Worm (Caenorhabditis elegans): ENCODE measurements around the gene droe-4.

The droe-4 gene

ce11 chrV:13961927-13962419 is 30.5 kb upstream of the droe-4 start, which contains the start of the genes algn-13 and R10D12.13 (continued):
- peak; percentile 47 for TF ChIP-seq elt-1 (tag; optimal IDR thresholded peaks at IDR 0.05; ENCODE audit: borderline replicate concordance, insufficient read depth)

- TF ChIP-seq zip-8 (tag; optimal IDR thresholded peaks at IDR 0.05) = no peak
- peak; percentile 80 for TF ChIP-seq elt-1 (tag; optimal IDR thresholded peaks at IDR 0.05; ENCODE audit: borderline replicate concordance, insufficient read depth)
- TF ChIP-seq blmp-1 (tag; optimal IDR thresholded peaks at IDR 0.05) = peak; percentile 79
Measured at ce11 chrV:13963279-13963976, 29.0 kb upstream of the droe-4 start, which contains the start of gene sao-1. Gene sao-1, plus strand, starts transcription at chrV:13963926.

ce11 chrV:13980807-13981206 is 11.6 kb upstream of the droe-4 start, which contains the start of gene eol-1:
Gene eol-1, minus strand, starts transcription at chrV:13980907.
- TF ChIP-seq lsy-2 (tag; optimal IDR thresholded peaks at IDR 0.05) = no peak
- TF ChIP-seq nhr-28 (tag; optimal IDR thresholded peaks at IDR 0.05) = no peak
- no peak for TF ChIP-seq sem-2 (GFP tag; optimal IDR thresholded peaks at IDR 0.05)
- TF ChIP-seq blmp-1 (tag; optimal IDR thresholded peaks at IDR 0.05) = no peak
- TF ChIP-seq nhr-237 (tag; optimal IDR thresholded peaks at IDR 0.05) = no peak
- TF ChIP-seq pha-4 (tag; optimal IDR thresholded peaks at IDR 0.05) = no peak
- TF ChIP-seq ceh-39 (tag; optimal IDR thresholded peaks at IDR 0.05) = no peak
- no peak for TF ChIP-seq ces-1 (GFP tag; optimal IDR thresholded peaks at IDR 0.05)

- TF ChIP-seq blmp-1 (tag; optimal IDR thresholded peaks at IDR 0.05) = no peak
- no peak for TF ChIP-seq sptf-1 (tag; optimal IDR thresholded peaks at IDR 0.05)
- TF ChIP-seq nhr-2 (tag; optimal IDR thresholded peaks at IDR 0.05) = no peak
- TF ChIP-seq elt-1 (tag; optimal IDR thresholded peaks at IDR 0.05; ENCODE audit: borderline replicate concordance, insufficient read depth) = no peak
- no peak for TF ChIP-seq ceh-39 (tag; optimal IDR thresholded peaks at IDR 0.05)
- no peak for TF ChIP-seq nhr-12 (tag; optimal IDR thresholded peaks at IDR 0.05)
- TF ChIP-seq mep-1 (tag; optimal IDR thresholded peaks at IDR 0.05) = no peak
- TF ChIP-seq snpc-4 (tag; optimal IDR thresholded peaks at IDR 0.05) = no peak
Measured at ce11 chrV:13981677-13982076, 10.8 kb upstream of the droe-4 start.

- TF ChIP-seq lsy-2 (tag; optimal IDR thresholded peaks at IDR 0.05) (no peak), hlh-1 (tag; optimal IDR thresholded peaks at IDR 0.05) (no peak), ham-2 (GFP tag; optimal IDR thresholded peaks at IDR 0.05) (no peak), lin-13 (tag; optimal IDR thresholded peaks at IDR 0.05) (no peak), tbx-8 (GFP tag; optimal IDR thresholded peaks at IDR 0.05) (no peak), elt-3 (tag; optimal IDR thresholded peaks at IDR 0.05) (no peak), cnd-1 (tag; optimal IDR thresholded peaks at IDR 0.05) (no peak), blmp-1 (tag; optimal IDR thresholded peaks at IDR 0.05) (no peak), unc-39 (tag; optimal IDR thresholded peaks at IDR 0.05) (no peak)
Measured at ce11 chrV:13984828-13985227, 7.6 kb upstream of the droe-4 start, which contains the start of gene end-1. Gene end-1, plus strand, starts transcription at chrV:13985128.

- TF ChIP-seq mab-5 (tag; optimal IDR thresholded peaks at IDR 0.05) = no peak
- TF ChIP-seq mep-1 (tag; optimal IDR thresholded peaks at IDR 0.05) = no peak
- no peak for TF ChIP-seq nhr-237 (tag; optimal IDR thresholded peaks at IDR 0.05)
- TF ChIP-seq ceh-83 (GFP tag; optimal IDR thresholded peaks at IDR 0.05) = no peak
- no peak for TF ChIP-seq hlh-1 (tag; optimal IDR thresholded peaks at IDR 0.05)
Measured at ce11 chrV:13986823-13987222, 5.6 kb upstream of the droe-4 start.

ce11 chrV:13993478-13993877 is 1.0 kb downstream of the droe-4 start:
- no peak for TF ChIP-seq mls-2 (tag; optimal IDR thresholded peaks at IDR 0.05)
- no peak for TF ChIP-seq snpc-4 (tag; optimal IDR thresholded peaks at IDR 0.05)
- no peak for TF ChIP-seq flh-1 (GFP tag; optimal IDR thresholded peaks at IDR 0.05)
- no peak for TF ChIP-seq nhr-2 (tag; optimal IDR thresholded peaks at IDR 0.05)
- no peak for TF ChIP-seq bed-3 (GFP tag; optimal IDR thresholded peaks at IDR 0.05)

Data from whole organism, mixed stage, embryonic.